Fruit fly (Drosophila melanogaster): ENCODE measurements around the gene sens.

Gene sens

DNA sequence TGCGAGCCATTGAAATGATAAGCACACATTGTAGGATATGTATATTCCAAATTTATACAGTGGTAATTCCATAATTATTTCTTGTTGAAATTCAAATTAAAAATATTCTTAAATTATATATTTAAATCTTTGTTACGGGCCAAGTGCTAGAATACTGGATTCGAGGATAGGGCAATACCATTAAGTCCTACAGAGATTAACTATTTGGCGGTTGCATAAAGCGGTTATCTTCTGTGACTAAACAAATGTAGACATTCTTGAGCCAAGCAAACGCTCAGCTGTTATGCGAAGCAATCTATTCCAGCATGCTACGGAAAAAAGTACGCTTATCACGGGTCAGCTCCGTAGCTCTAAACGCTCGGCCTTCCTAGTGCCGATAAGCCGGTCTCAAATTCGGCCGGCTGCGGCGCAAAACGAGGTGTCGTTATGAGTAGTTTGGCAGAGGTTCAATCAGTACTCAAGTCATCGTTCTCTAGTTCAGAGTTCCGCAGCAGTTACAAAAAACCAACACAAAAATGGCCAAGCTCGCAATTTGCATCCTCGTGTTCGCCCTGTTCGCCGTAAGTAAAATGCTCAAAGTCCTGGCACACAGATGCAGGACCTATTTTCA, 44.7 kb downstream of the sens start, which contains the start of gene Nplp2:
Gene Nplp2 (plus strand): TSS at position 293 of the 610 bp plus-strand sequence.
- TF ChIP-seq CG17801 (GFP tag; optimal IDR thresholded peaks at IDR 0.05; ENCODE audit: partially characterized antibody) = no peak

- no peak for TF ChIP-seq CG17801 (GFP tag; optimal IDR thresholded peaks at IDR 0.05; ENCODE audit: partially characterized antibody)
Observed at dm6 chr3L:13348733-13349132, 52.2 kb downstream of the sens start, which contains the start of gene CG17687. TSS of gene CG17687 (plus strand) at chr3L:13349033.

All from ovary, adult (tissue).